Worm (Caenorhabditis elegans) whole organism, L4/young adult: ENCODE measurements around the gene rde-11.

ENCODE experiments used
- W03F9.2 ChIP-seq: fragments of 150-350 bp; optimal IDR thresholded peaks from 2 replicates; lab custom pipeline; 2014; ENCODE audit warnings: missing biosample characterization, missing genetic modification characterization
- him-1 ChIP-seq: sonication (generic microtip); optimal IDR thresholded peaks from 2 replicates; lab custom pipeline; 2016; ENCODE audit warnings: missing genotype, missing genetic modification reagents, missing genetic modification characterization, missing compliant biosample characterization

DNA sequence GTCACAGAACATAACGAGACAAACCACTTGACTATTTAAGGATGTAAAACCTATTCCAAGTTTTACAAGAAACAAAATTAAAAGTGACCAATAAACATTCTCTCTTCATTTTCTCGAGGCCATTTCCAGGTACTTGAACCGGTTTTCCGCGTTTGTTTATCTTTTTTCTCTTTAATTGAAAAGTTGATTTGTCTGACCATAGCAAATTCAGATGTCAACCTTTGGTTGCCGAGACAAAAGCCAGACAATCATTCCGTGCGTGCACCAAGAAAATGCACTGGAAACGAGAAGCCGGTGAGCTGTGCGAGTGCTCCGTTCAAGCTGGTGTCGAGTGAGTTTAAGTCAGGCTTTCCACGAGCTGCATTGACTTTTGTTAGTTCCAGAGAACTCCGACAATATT is 22.9 kb upstream of the rde-11 start:
- no peak for TF ChIP-seq him-1
- no peak for TF ChIP-seq W03F9.2
